Worm (Caenorhabditis elegans) whole organism, late embryonic: Measurements from ENCODE around the gene C06E7.4.
A peak's percentile ranks its signal among the peaks of the same experiment; 100 is the strongest.

ENCODE experiments used
- C08G9.2 ChIP-seq: sonication (generic microtip); optimal IDR thresholded peaks from 2 replicates; lab custom pipeline; 2016; ENCODE audit warnings: mild to moderate bottlenecking, missing genetic modification characterization, moderate library complexity, missing compliant biosample characterization
- F13H6.1 ChIP-seq: sonication (generic microtip); optimal IDR thresholded peaks from 2 replicates; lab custom pipeline; 2016; ENCODE audit warnings: missing genetic modification characterization, missing compliant biosample characterization
- K02D7.2 ChIP-seq: sonication (generic microtip); optimal IDR thresholded peaks from 2 replicates; lab custom pipeline; 2017; ENCODE audit warnings: mild to moderate bottlenecking, missing genetic modification characterization, missing compliant biosample characterization
- ceh-18 ChIP-seq: sonication (generic microtip); optimal IDR thresholded peaks from 2 replicates; lab custom pipeline; 2016; ENCODE audit warnings: missing genetic modification characterization, missing compliant biosample characterization
- ceh-19 ChIP-seq: fragments of 200-800 bp; sonication (Bioruptor generic); optimal IDR thresholded peaks from 2 replicates; lab custom pipeline; 2018; ENCODE audit warnings: mild to moderate bottlenecking, missing genetic modification characterization, missing compliant biosample characterization
- ceh-2 ChIP-seq: sonication (generic microtip); optimal IDR thresholded peaks from 2 replicates; lab custom pipeline; 2016; ENCODE audit warnings: missing genotype, missing genetic modification characterization, missing compliant biosample characterization
- ceh-22 ChIP-seq: sonication (generic microtip); optimal IDR thresholded peaks from 2 replicates; lab custom pipeline; 2017; ENCODE audit warnings: missing biosample characterization, missing genetic modification characterization
- ceh-24 ChIP-seq: sonication (generic microtip); optimal IDR thresholded peaks from 2 replicates; lab custom pipeline; 2016; ENCODE audit warnings: mild to moderate bottlenecking, missing genetic modification characterization, missing compliant biosample characterization
- ceh-30 ChIP-seq: fragments of 150-350 bp; optimal IDR thresholded peaks from 2 replicates; lab custom pipeline; 2014; ENCODE audit warnings: missing biosample characterization, missing genetic modification characterization
- ceh-31 ChIP-seq: sonication (generic microtip); optimal IDR thresholded peaks from 2 replicates; lab custom pipeline; 2016; ENCODE audit warnings: missing genetic modification characterization, missing compliant biosample characterization
- ceh-34 ChIP-seq: sonication (generic microtip); optimal IDR thresholded peaks from 2 replicates; lab custom pipeline; 2016; ENCODE audit warnings: mild to moderate bottlenecking, missing genetic modification characterization, missing compliant biosample characterization
- ceh-48 ChIP-seq: sonication (generic microtip); optimal IDR thresholded peaks from 2 replicates; lab custom pipeline; 2016; ENCODE audit warnings: missing genetic modification characterization, inconsistent platforms, missing compliant biosample characterization
- ceh-6 ChIP-seq: fragments of 200-800 bp; sonication (Bioruptor generic); optimal IDR thresholded peaks from 2 replicates; lab custom pipeline; 2018; ENCODE audit warnings: mild to moderate bottlenecking, missing genetic modification characterization, missing compliant biosample characterization
- ceh-9 ChIP-seq: sonication (generic microtip); optimal IDR thresholded peaks from 2 replicates; lab custom pipeline; 2016; ENCODE audit warnings: mild to moderate bottlenecking, missing genetic modification characterization, inconsistent platforms, missing compliant biosample characterization
- che-1 ChIP-seq: sonication (generic microtip); optimal IDR thresholded peaks from 2 replicates; lab custom pipeline; 2016; ENCODE audit warnings: mild to moderate bottlenecking, missing genetic modification characterization, missing compliant biosample characterization
- dve-1 ChIP-seq: sonication (generic microtip); optimal IDR thresholded peaks from 2 replicates; lab custom pipeline; 2017; ENCODE audit warnings: antibody characterized with exemption, mild to moderate bottlenecking, missing genetic modification characterization, missing compliant biosample characterization
- elt-2 ChIP-seq: sonication (generic microtip); optimal IDR thresholded peaks from 2 replicates; lab custom pipeline; 2016; ENCODE audit warnings: missing genetic modification reagents, missing genetic modification characterization, missing compliant biosample characterization
- elt-4 ChIP-seq: sonication (generic microtip); optimal IDR thresholded peaks from 2 replicates; lab custom pipeline; 2016; ENCODE audit warnings: missing genetic modification characterization, missing compliant biosample characterization
- eyg-1 ChIP-seq: sonication (generic microtip); optimal IDR thresholded peaks from 2 replicates; lab custom pipeline; 2016; ENCODE audit warnings: missing genotype, missing genetic modification characterization, missing compliant biosample characterization
- fax-1 ChIP-seq: sonication (generic microtip); optimal IDR thresholded peaks from 2 replicates; lab custom pipeline; 2016; ENCODE audit warnings: missing genotype, missing genetic modification characterization, missing compliant biosample characterization
- hlh-13 ChIP-seq: fragments of 200-800 bp; sonication (Bioruptor generic); optimal IDR thresholded peaks from 2 replicates; lab custom pipeline; 2018; ENCODE audit warnings: mild to moderate bottlenecking, missing genetic modification characterization, missing compliant biosample characterization
- hlh-30 ChIP-seq: sonication (generic microtip); optimal IDR thresholded peaks from 2 replicates; lab custom pipeline; 2017; ENCODE audit warnings: antibody characterized with exemption, missing genetic modification characterization, missing compliant biosample characterization; ENCODE audit not compliant: insufficient read depth
- hlh-8 ChIP-seq: sonication (generic microtip); optimal IDR thresholded peaks from 2 replicates; lab custom pipeline; 2016; ENCODE audit warnings: missing genotype, missing genetic modification characterization, missing compliant biosample characterization
- lin-11 ChIP-seq: fragments of 200-800 bp; sonication (Bioruptor generic); optimal IDR thresholded peaks from 2 replicates; lab custom pipeline; 2018; ENCODE audit warnings: mild to moderate bottlenecking, missing genetic modification characterization, missing compliant biosample characterization
- madf-2 ChIP-seq: sonication (generic microtip); optimal IDR thresholded peaks from 2 replicates; lab custom pipeline; 2017; ENCODE audit warnings: missing genetic modification characterization, missing compliant biosample characterization
- nfya-1 ChIP-seq: sonication (generic microtip); optimal IDR thresholded peaks from 2 replicates; lab custom pipeline; 2017; ENCODE audit warnings: missing genetic modification characterization, mild to moderate bottlenecking, missing compliant biosample characterization, antibody characterized with exemption, moderate library complexity
- nhr-232 ChIP-seq: sonication (generic microtip); optimal IDR thresholded peaks from 2 replicates; lab custom pipeline; 2016; ENCODE audit warnings: missing genetic modification characterization, missing compliant biosample characterization
- npax-4 ChIP-seq: sonication (generic microtip); optimal IDR thresholded peaks from 2 replicates; lab custom pipeline; 2016; ENCODE audit warnings: missing genetic modification characterization, missing compliant biosample characterization
- odd-2 ChIP-seq: sonication (generic microtip); optimal IDR thresholded peaks from 2 replicates; lab custom pipeline; 2017; ENCODE audit warnings: antibody characterized with exemption, mild to moderate bottlenecking, missing genetic modification characterization, missing compliant biosample characterization
- pag-3 ChIP-seq: sonication (generic microtip); optimal IDR thresholded peaks from 2 replicates; lab custom pipeline; 2016; ENCODE audit warnings: missing compliant biosample characterization, missing genetic modification characterization, borderline replicate concordance
- pha-2 ChIP-seq: sonication (generic microtip); optimal IDR thresholded peaks from 2 replicates; lab custom pipeline; 2017; ENCODE audit warnings: mild to moderate bottlenecking, missing genetic modification characterization, missing compliant biosample characterization
- pqm-1 ChIP-seq: sonication (generic microtip); optimal IDR thresholded peaks from 2 replicates; lab custom pipeline; 2016; ENCODE audit warnings: missing genetic modification characterization, missing compliant biosample characterization
- pros-1 ChIP-seq: fragments of 150-350 bp; optimal IDR thresholded peaks from 2 replicates; lab custom pipeline; 2014; ENCODE audit warnings: missing biosample characterization, missing genetic modification reagents, missing genetic modification characterization
- ref-2 ChIP-seq: sonication (generic microtip); optimal IDR thresholded peaks from 2 replicates; lab custom pipeline; 2016; ENCODE audit warnings: missing genetic modification characterization, missing compliant biosample characterization
- tbx-2 ChIP-seq: sonication (generic microtip); optimal IDR thresholded peaks from 2 replicates; lab custom pipeline; 2016; ENCODE audit warnings: missing genetic modification characterization, missing compliant biosample characterization
- ztf-16 ChIP-seq: sonication (generic microtip); optimal IDR thresholded peaks from 2 replicates; lab custom pipeline; 2017; ENCODE audit warnings: missing genetic modification characterization, missing compliant biosample characterization

Gene C06E7.4

DNA sequence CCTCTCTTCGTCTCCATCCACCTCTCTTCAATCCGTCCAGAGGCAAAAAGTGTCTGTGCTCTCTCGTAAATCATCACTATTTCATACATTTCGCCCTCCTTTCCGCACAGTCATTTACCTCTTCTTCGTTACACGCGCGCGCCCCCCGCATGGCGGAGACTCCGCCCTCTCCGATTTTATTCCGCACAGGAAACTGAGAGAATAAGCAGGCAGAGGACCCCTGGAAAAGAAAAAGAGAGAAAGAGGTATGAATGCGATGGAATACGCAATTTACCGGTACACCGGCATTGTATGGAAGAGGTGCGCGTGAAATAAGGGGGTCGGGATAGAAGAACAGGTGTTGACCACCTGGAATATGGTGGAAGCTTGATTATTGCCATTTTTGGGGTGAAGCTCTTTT, 986 bp upstream of the C06E7.4 start:
- peak; percentile 14 for TF ChIP-seq nfya-1 (tag; lab: Kevin White, UChicago)
- TF ChIP-seq ceh-6 = no peak
- TF ChIP-seq F13H6.1 = no peak
- TF ChIP-seq tbx-2 (tag; lab: Kevin White, UChicago) = peak; percentile 37
- peak; percentile 50 for TF ChIP-seq pros-1
- peak; percentile 19 for TF ChIP-seq ceh-34 (tag; lab: Kevin White, UChicago)
- TF ChIP-seq ceh-19 (GFP tag; lab: Kevin White, UChicago) = no peak
- TF ChIP-seq ceh-31 (tag; lab: Kevin White, UChicago) = peak; percentile 78
- TF ChIP-seq ceh-2 (tag; lab: Kevin White, UChicago) = peak; percentile 22

DNA sequence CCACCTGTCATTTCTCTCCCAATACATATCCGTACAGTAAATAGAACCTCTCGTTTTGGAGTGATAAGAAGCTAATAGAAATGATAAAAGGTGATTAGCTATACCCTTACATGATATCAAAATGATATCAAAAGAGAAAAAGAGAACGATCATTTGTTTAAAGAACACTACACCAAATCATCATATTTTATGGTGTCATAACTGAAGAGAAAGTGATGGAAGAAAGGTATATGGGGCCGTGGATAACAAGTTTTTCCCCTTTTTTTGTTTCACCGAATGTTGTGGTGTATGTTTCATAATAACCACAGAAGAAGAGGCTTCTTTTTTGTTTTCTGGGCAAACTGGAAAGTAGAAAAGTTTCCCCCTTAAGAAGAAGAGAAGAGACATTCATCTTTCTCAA, 1.6 kb downstream of the C06E7.4 start:
- TF ChIP-seq ref-2 (no peak), pha-2 (no peak), elt-2 (tag; lab: Kevin White, UChicago) (peak; percentile 12), elt-4 (tag; lab: Kevin White, UChicago) (no peak), hlh-8 (no peak), ceh-24 (tag; lab: Kevin White, UChicago) (no peak)

DNA sequence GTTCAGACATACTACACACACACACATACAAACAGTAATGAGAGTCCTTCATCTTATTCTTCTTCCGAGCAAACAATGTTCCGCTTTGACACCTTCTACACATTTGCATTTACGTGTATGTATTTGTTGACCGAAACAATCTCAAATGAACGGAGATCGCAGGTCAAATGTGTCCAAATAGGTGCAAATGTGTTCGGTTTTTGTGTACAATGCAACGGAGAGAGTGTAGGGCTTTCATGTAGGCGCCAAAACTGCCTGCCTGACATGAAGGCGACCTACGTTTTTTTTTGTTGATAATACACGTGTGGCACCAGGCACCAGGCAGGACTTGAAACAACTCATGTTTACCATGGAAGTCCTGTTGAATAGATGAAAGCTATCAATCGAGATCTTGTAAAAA, 2.8 kb downstream of the C06E7.4 start:
- TF ChIP-seq ceh-31 (tag; lab: Kevin White, UChicago) (no peak), eyg-1 (tag; lab: Kevin White, UChicago) (no peak), ceh-24 (tag; lab: Kevin White, UChicago) (no peak), fax-1 (tag; lab: Kevin White, UChicago) (no peak), ceh-6 (no peak), lin-11 (tag; lab: Kevin White, UChicago) (no peak), dve-1 (tag; lab: Kevin White, UChicago) (no peak), K02D7.2 (no peak), odd-2 (no peak), ceh-48 (tag; lab: Kevin White, UChicago) (no peak), hlh-8 (no peak), madf-2 (tag; lab: Kevin White, UChicago) (no peak), ceh-2 (tag; lab: Kevin White, UChicago) (no peak), F13H6.1 (no peak), pag-3 (tag; lab: Kevin White, UChicago) (no peak)

DNA sequence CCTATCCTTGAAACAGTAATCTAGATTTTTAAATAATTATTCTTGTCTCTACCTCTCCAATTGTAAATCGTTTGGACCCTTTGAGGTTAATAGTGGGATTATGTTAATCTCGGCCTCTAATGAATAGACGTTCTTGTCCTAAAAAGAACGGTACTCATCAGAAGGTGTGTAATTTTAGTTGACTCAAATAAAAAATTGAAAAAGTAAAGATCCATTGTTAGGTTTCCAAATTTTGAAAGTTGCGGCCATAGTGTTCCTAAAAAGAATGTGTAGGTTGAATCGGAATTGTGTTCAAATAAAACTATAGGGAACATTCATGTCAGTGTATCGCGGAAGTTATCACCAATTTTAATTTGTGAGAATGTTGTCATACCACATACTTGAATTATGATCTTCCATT, 4.2 kb downstream of the C06E7.4 start:
- no peak for TF ChIP-seq hlh-13 (GFP tag; lab: Kevin White, UChicago)
- TF ChIP-seq nfya-1 (tag; lab: Kevin White, UChicago) = no peak
- TF ChIP-seq C08G9.2 = no peak
- TF ChIP-seq pqm-1 (tag; lab: Kevin White, UChicago) = no peak
- no peak for TF ChIP-seq ztf-16 (tag; lab: Kevin White, UChicago)
- no peak for TF ChIP-seq hlh-30 (tag; lab: Kevin White, UChicago)
- TF ChIP-seq tbx-2 (tag; lab: Kevin White, UChicago) = no peak
- TF ChIP-seq nhr-232 = no peak
- no peak for TF ChIP-seq che-1 (tag; lab: Kevin White, UChicago)
- TF ChIP-seq ceh-30 = no peak
- TF ChIP-seq ceh-9 (tag; lab: Kevin White, UChicago) = no peak
- no peak for TF ChIP-seq ceh-18 (tag; lab: Kevin White, UChicago)
- TF ChIP-seq ceh-24 (tag; lab: Kevin White, UChicago) = no peak
- no peak for TF ChIP-seq elt-4 (tag; lab: Kevin White, UChicago)
- TF ChIP-seq ref-2 = no peak
- no peak for TF ChIP-seq ceh-22 (tag; lab: Kevin White, UChicago)
- no peak for TF ChIP-seq ceh-34 (tag; lab: Kevin White, UChicago)
- TF ChIP-seq npax-4 (tag; lab: Kevin White, UChicago) = no peak
